Worm (Caenorhabditis elegans): ENCODE data around the gene clec-146.

ce11 chrII:13640210-13640609 lies 46.6 kb upstream of the clec-146 start:
- no peak for TF ChIP-seq egrh-3 (GFP tag; IDR thresholded peaks at IDR 0.05)
- no peak for TF ChIP-seq F49E8.2 (tag; optimal IDR thresholded peaks at IDR 0.05; ENCODE audit: insufficient read depth)
- no peak for TF ChIP-seq ztf-3 (GFP tag; optimal IDR thresholded peaks at IDR 0.05)
- TF ChIP-seq let-607 (tag; optimal IDR thresholded peaks at IDR 0.05), result no peak
- no peak for TF ChIP-seq ceh-40 (GFP tag; IDR thresholded peaks at IDR 0.05)
